ENCODE assay signal across 1 worm cellular context in the genomic region with DNA sequence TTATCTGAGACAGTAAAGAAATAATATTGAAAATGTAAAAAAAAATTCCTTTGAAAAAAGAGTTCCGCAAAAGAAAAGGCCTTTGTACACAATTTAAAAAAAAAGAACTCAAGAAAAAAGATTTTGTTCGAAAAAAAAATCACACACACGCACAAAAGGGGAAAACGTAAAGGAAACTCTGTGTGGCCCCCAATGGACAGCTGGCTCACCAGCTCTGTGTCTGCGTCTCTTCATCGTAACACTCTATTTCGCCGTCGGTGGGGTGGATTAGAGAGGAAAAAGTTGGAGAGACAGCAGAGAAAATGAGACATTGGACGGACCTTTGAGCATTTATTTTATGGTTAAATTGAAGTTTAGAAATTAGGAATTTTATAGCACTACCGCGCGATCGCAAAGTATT.
TF ChIP-seq lines count a peak whose summit lies in the region.

No protein-coding gene starts in this region.

TF ChIP-seq in whole organism, L1 larva, 84 proteins besides CTCF, POLR2A, EP300 and RAD21 (continued from another document):
- TF ChIP-seq ceh-82 (tag; optimal IDR thresholded peaks at IDR 0.05; lab: Kevin White, UChicago) = peak in 1 of 3 experiments; percentile 20
- no peak for TF ChIP-seq lin-15B (tag; optimal IDR thresholded peaks at IDR 0.05; lab: Kevin White, UChicago)
- peak in 1 of 3 experiments; percentile 14 for TF ChIP-seq dpl-1 (GFP tag; optimal IDR thresholded peaks at IDR 0.05; lab: Kevin White, UChicago)
- TF ChIP-seq lsy-2 (tag; optimal IDR thresholded peaks at IDR 0.05; lab: Kevin White, UChicago) = peak in 1 of 2 experiments; percentile 5
- peak; percentile 68 for TF ChIP-seq lin-14 (GFP tag; optimal IDR thresholded peaks at IDR 0.05; lab: Kevin White, UChicago)
- no peak for TF ChIP-seq nhr-11 (tag; optimal IDR thresholded peaks at IDR 0.05; lab: Kevin White, UChicago)
